Worm (Caenorhabditis elegans): Measurements from ENCODE around the gene irld-44.

- TF ChIP-seq flt-1 (GFP tag; IDR thresholded peaks at IDR 0.05): no peak
- no peak for TF ChIP-seq ama-1 (optimal IDR thresholded peaks at IDR 0.05)
- TF ChIP-seq ceh-36 (tag; optimal IDR thresholded peaks at IDR 0.05): no peak
- no peak for TF ChIP-seq F13C5.2 (tag; optimal IDR thresholded peaks at IDR 0.05)
- TF ChIP-seq B0310.2 (tag; optimal IDR thresholded peaks at IDR 0.05): no peak
- no peak for TF ChIP-seq ets-7 (tag; optimal IDR thresholded peaks at IDR 0.05)
These were observed 41.0 kb upstream of the irld-44 start, which contains the start of gene nhr-177 for ce11 chrV:1610097-1610496.

Measured in whole organism, early embryonic.